Worm (Caenorhabditis elegans): ENCODE measurements around the gene gpb-1.

ce11 chrII:11737347-11737746 is 11.1 kb downstream of the gpb-1 start:
- TF ChIP-seq ama-1 (optimal IDR thresholded peaks at IDR 0.05), result no peak
- TF ChIP-seq skn-1 (tag; optimal IDR thresholded peaks at IDR 0.05), result no peak
- no peak for TF ChIP-seq sem-4 (tag; optimal IDR thresholded peaks at IDR 0.05)
- TF ChIP-seq elt-3 (tag; optimal IDR thresholded peaks at IDR 0.05), result no peak
- TF ChIP-seq lin-13 (GFP tag; optimal IDR thresholded peaks at IDR 0.05), result no peak
- TF ChIP-seq nhr-11 (tag; optimal IDR thresholded peaks at IDR 0.05), result no peak
- TF ChIP-seq R02D3.7 (tag; optimal IDR thresholded peaks at IDR 0.05), result no peak

Measured in whole organism, L2 larva.